Worm (Caenorhabditis elegans): Measurements from ENCODE around the gene ergi-2.

The ergi-2 gene

ce11 chrX:15006847-15007358 is at the start of gene ergi-2 (continued):
- TF ChIP-seq efl-1 (optimal IDR thresholded peaks at IDR 0.05): peak in 1 of 2 experiments; percentile 8
- TF ChIP-seq efl-1 (GFP tag; optimal IDR thresholded peaks at IDR 0.05 in 1 of 2): peak; percentile 2 to 46
- no peak for TF ChIP-seq C34B4.2 (tag; optimal IDR thresholded peaks at IDR 0.05)
- peak; percentile 1 for TF ChIP-seq rnt-1 (tag; optimal IDR thresholded peaks at IDR 0.05)
- TF ChIP-seq mab-9 (GFP tag; IDR thresholded peaks at IDR 0.05): no peak
- no peak for TF ChIP-seq Y116A8C.19 (tag; optimal IDR thresholded peaks at IDR 0.05; ENCODE audit: borderline replicate concordance)
- no peak for TF ChIP-seq lin-39 (tag; optimal IDR thresholded peaks at IDR 0.05)
- TF ChIP-seq nhr-85 (tag): no peak
- no peak for TF ChIP-seq isw-1 (GFP tag; IDR thresholded peaks at IDR 0.05)
- no peak for TF ChIP-seq unc-98 (GFP tag; IDR thresholded peaks at IDR 0.05)
- peak; percentile 42 for TF ChIP-seq mep-1 (tag; optimal IDR thresholded peaks at IDR 0.05)
- no peak for TF ChIP-seq sox-4 (tag; optimal IDR thresholded peaks at IDR 0.05)
- TF ChIP-seq tlp-1 (tag; optimal IDR thresholded peaks at IDR 0.05): no peak
- peak; percentile 15 for TF ChIP-seq nhr-71 (tag; optimal IDR thresholded peaks at IDR 0.05)
- no peak for TF ChIP-seq zag-1 (tag; optimal IDR thresholded peaks at IDR 0.05)
- no peak for TF ChIP-seq efl-3 (GFP tag; optimal IDR thresholded peaks at IDR 0.05)
- TF ChIP-seq nhr-237 (tag; optimal IDR thresholded peaks at IDR 0.05): no peak
- TF ChIP-seq fkh-8 (tag; optimal IDR thresholded peaks at IDR 0.05): no peak
- no peak for TF ChIP-seq elt-3 (tag; optimal IDR thresholded peaks at IDR 0.05)
- TF ChIP-seq dsc-1 (tag; optimal IDR thresholded peaks at IDR 0.05): no peak
- no peak for TF ChIP-seq xbp-1 (tag; optimal IDR thresholded peaks at IDR 0.05)
- TF ChIP-seq ztf-11 (tag; optimal IDR thresholded peaks at IDR 0.05): no peak
- TF ChIP-seq ceh-82 (tag; optimal IDR thresholded peaks at IDR 0.05): peak in 1 of 3 experiments; percentile 9
- no peak for TF ChIP-seq fkh-4 (tag; optimal IDR thresholded peaks at IDR 0.05; ENCODE audit: borderline replicate concordance)
- no peak for TF ChIP-seq aha-1 (tag; optimal IDR thresholded peaks at IDR 0.05)
- TF ChIP-seq unc-30 (tag; optimal IDR thresholded peaks at IDR 0.05): no peak
- no peak for TF ChIP-seq ztf-4 (tag; optimal IDR thresholded peaks at IDR 0.05)
- no peak for TF ChIP-seq ces-1 (GFP tag; optimal IDR thresholded peaks at IDR 0.05)
- no peak for TF ChIP-seq pqm-1 (tag; optimal IDR thresholded peaks at IDR 0.05)

ce11 chrX:15056737-15057136 is 49.6 kb upstream of the ergi-2 start, which contains the start of gene H03G16.5:
H03G16.5 (minus strand) TSS chrX:15056837.
- no peak for TF ChIP-seq mdl-1 (tag; optimal IDR thresholded peaks at IDR 0.05)
- no peak for TF ChIP-seq sup-37 (GFP tag; optimal IDR thresholded peaks at IDR 0.05)
- TF ChIP-seq snu-23 (GFP tag; optimal IDR thresholded peaks at IDR 0.05): no peak
- no peak for TF ChIP-seq lin-15B (tag; optimal IDR thresholded peaks at IDR 0.05)
- no peak for TF ChIP-seq vab-15 (tag; optimal IDR thresholded peaks at IDR 0.05)
- TF ChIP-seq ets-5 (GFP tag; IDR thresholded peaks at IDR 0.05): no peak
- TF ChIP-seq egl-13 (tag; optimal IDR thresholded peaks at IDR 0.05): no peak
- TF ChIP-seq nhr-71 (tag; optimal IDR thresholded peaks at IDR 0.05): no peak
- no peak for TF ChIP-seq fkh-10 (GFP tag; optimal IDR thresholded peaks at IDR 0.05)
- TF ChIP-seq lin-13 (GFP tag; optimal IDR thresholded peaks at IDR 0.05): no peak

ce11 chrX:15055914-15056313 is 48.8 kb upstream of the ergi-2 start, which contains the start of gene H03G16.7:
H03G16.7 (minus strand) TSS chrX:15056014.
- TF ChIP-seq sox-4 (tag; optimal IDR thresholded peaks at IDR 0.05) (no peak), lin-13 (GFP tag; optimal IDR thresholded peaks at IDR 0.05) (no peak), elt-2 (tag; optimal IDR thresholded peaks at IDR 0.05) (no peak)
